Worm (Caenorhabditis elegans) whole organism, young adult: Measurements from ENCODE around the gene F14B8.6.

ENCODE experiments used
- B0261.1 ChIP-seq: sonication (generic microtip); optimal IDR thresholded peaks from 2 replicates; lab custom pipeline; 2016; ENCODE audit warnings: mild to moderate bottlenecking, missing genetic modification characterization, moderate library complexity, missing compliant biosample characterization
- C06A6.2 ChIP-seq: fragments of 200-800 bp; sonication (Bioruptor generic); conservative IDR thresholded peaks from 2 replicates; pipeline ENCODE4 v1.3.6; 2022; ENCODE audit warnings: missing genetic modification characterization, missing compliant biosample characterization
- C17E4.6 ChIP-seq: fragments of 200-800 bp; sonication (Bioruptor generic); IDR thresholded peaks from 2 replicates; pipeline ENCODE4 v1.3.6; 2022; ENCODE audit warnings: missing genetic modification reagents, missing genetic modification characterization, missing compliant biosample characterization
- Y95B8A.8 ChIP-seq: fragments of 200-800 bp; sonication (Bioruptor generic); IDR thresholded peaks from 2 replicates; pipeline ENCODE4 v1.3.6; 2022; ENCODE audit warnings: missing genetic modification reagents, missing genetic modification characterization, missing compliant biosample characterization
- ama-1 ChIP-seq, 3 experiments: fragments of 150-350 bp in 1 of 3; sonication (generic microtip) in 2 of 3; optimal IDR thresholded peaks; 2 replicates each; lab custom pipeline; 2014 to 2018; ENCODE audit warnings: missing biosample characterization in 2 of 3, missing genetic modification characterization in 2 of 3, missing genetic modification reagents in 2 of 3
- bed-1 ChIP-seq: fragments of 200-800 bp; sonication (Bioruptor generic); IDR thresholded peaks from 2 replicates; pipeline ENCODE4 v1.3.6; 2022; ENCODE audit warnings: missing genetic modification reagents, missing genetic modification characterization, missing compliant biosample characterization
- cebp-2 ChIP-seq: fragments of 200-800 bp; sonication (Bioruptor generic); IDR thresholded peaks from 2 replicates; pipeline ENCODE4 v1.3.6; 2022; ENCODE audit warnings: missing genetic modification characterization, missing compliant biosample characterization
- lsy-27 ChIP-seq: sonication (generic microtip); optimal IDR thresholded peaks from 2 replicates; lab custom pipeline; 2017; ENCODE audit warnings: missing genetic modification characterization, mild to moderate bottlenecking, missing compliant biosample characterization, antibody characterized with exemption, missing genotype, borderline replicate concordance; ENCODE audit not compliant: insufficient read depth
- madf-6 ChIP-seq: fragments of 200-800 bp; sonication (Bioruptor generic); IDR thresholded peaks from 2 replicates; pipeline ENCODE4 v1.3.6; 2022; ENCODE audit warnings: missing genetic modification reagents, missing genetic modification characterization, missing compliant biosample characterization
- mes-4 ChIP-seq: sonication (generic microtip); optimal IDR thresholded peaks from 2 replicates; lab custom pipeline; 2016; ENCODE audit warnings: missing genotype, missing genetic modification characterization, missing compliant biosample characterization
- pha-4 ChIP-seq: fragments of 150-350 bp; sonication (generic microtip); optimal IDR thresholded peaks from 2 replicates; lab custom pipeline; 2014; ENCODE audit warnings: missing biosample characterization, missing genetic modification reagents, missing genetic modification characterization
- snpc-4 ChIP-seq, 5 experiments: fragments of 150-350 bp in 1 of 5; sonication (generic microtip) in 4 of 5; optimal IDR thresholded peaks; 2 replicates each; lab custom pipeline; 2014 to 2018; ENCODE audit warnings: missing genetic modification characterization in 5 of 5, missing biosample characterization in 3 of 5, antibody characterized with exemption in 2 of 5, mild to moderate bottlenecking in 2 of 5, missing compliant biosample characterization in 2 of 5, missing genotype in 2 of 5, moderate library complexity in 2 of 5, missing genetic modification reagents in 1 of 5
- zim-3 ChIP-seq: sonication (generic microtip); optimal IDR thresholded peaks from 2 replicates; lab custom pipeline; 2017; ENCODE audit warnings: mild to moderate bottlenecking, missing genetic modification characterization, moderate library complexity, missing compliant biosample characterization
- ztf-28 ChIP-seq: fragments of 200-800 bp; sonication (Bioruptor generic); IDR thresholded peaks from 2 replicates; pipeline ENCODE4 v1.3.6; 2022; ENCODE audit warnings: missing genetic modification reagents, missing genetic modification characterization, missing compliant biosample characterization

DNA sequence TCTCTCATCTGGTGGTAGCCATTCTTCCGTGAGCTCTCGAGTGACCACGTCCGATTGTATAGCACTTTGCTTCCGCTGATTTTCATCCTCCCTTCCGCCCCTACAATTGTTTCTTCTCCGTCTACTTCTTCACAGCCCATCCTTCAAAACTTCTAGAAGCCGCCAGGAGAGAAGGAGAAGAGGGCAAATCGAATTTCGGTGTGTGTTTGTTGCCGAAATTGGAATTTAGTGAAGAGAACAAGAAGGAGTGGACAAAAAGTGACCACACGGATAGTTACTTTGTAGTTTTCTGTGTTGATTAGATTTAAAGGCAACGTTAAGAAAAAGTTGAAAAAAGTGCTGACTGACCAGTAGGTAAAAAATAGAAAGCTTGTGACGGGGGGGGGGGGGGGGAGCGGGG lies 39.2 kb downstream of the F14B8.6 start:
- no peak for TF ChIP-seq ztf-28 (GFP tag; lab: Robert Waterston, UW)
- no peak for TF ChIP-seq snpc-4 (GFP tag; optimal IDR thresholded peaks at IDR 0.05; lab: Kevin White, UChicago)
- no peak for TF ChIP-seq snpc-4 (tag; optimal IDR thresholded peaks at IDR 0.05; lab: Kevin White, UChicago)
- TF ChIP-seq C06A6.2 (GFP tag; lab: Robert Waterston, UW) = no peak
- TF ChIP-seq ama-1 (optimal IDR thresholded peaks at IDR 0.05; lab: Kevin White, UChicago) = no peak
- no peak for TF ChIP-seq ama-1 (GFP tag; optimal IDR thresholded peaks at IDR 0.05; lab: Kevin White, UChicago)
- TF ChIP-seq C17E4.6 (GFP tag; lab: Robert Waterston, UW) = no peak
- TF ChIP-seq cebp-2 = no peak
- TF ChIP-seq mes-4 (tag; lab: Kevin White, UChicago) = no peak
- TF ChIP-seq bed-1 (GFP tag; lab: Robert Waterston, UW) = no peak
- no peak for TF ChIP-seq zim-3
- no peak for TF ChIP-seq madf-6 (GFP tag; lab: Robert Waterston, UW)
- TF ChIP-seq Y95B8A.8 (GFP tag; lab: Robert Waterston, UW) = no peak
- no peak for TF ChIP-seq B0261.1
- TF ChIP-seq lsy-27 (tag; lab: Kevin White, UChicago) = no peak
- no peak for TF ChIP-seq pha-4 (tag; lab: Kevin White, UChicago)
